Worm (Caenorhabditis elegans): ENCODE data around the gene nspa-2.

DNA sequence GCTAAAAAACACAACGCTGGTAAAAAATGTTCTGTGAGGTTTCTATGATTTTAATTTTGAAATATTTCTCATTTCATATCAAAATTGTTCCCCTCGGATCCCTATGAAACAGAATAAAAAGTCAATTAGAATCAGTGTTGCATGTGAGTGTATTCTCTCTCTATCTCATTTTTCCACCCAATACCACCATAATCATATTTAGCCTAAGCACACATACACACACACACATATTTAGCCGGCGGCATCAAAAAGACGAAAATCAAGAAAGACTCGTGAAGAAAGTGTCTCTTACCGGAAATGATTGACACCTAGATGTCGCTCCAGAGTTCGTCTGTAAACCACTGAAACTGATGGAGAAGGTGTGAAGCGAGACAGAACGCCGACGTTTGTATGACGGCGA lies 36.6 kb upstream of the nspa-2 start:
- TF ChIP-seq unc-86 (tag; optimal IDR thresholded peaks at IDR 0.05) (no peak), nhr-11 (tag; optimal IDR thresholded peaks at IDR 0.05) (no peak), dmd-4 (tag; optimal IDR thresholded peaks at IDR 0.05; ENCODE audit: borderline replicate concordance) (no peak), pqm-1 (tag; optimal IDR thresholded peaks at IDR 0.05) (no peak), F13H6.1 (tag; optimal IDR thresholded peaks at IDR 0.05) (no peak), ref-2 (tag; optimal IDR thresholded peaks at IDR 0.05) (no peak), ama-1 (optimal IDR thresholded peaks at IDR 0.05) (no peak)
